Fruit fly (Drosophila melanogaster) whole organism, embryonic: ENCODE results near the gene Kaz-m1.

Experiments
- Ada2b ChIP-seq: fragments of 200-800 bp; sonication (Bioruptor generic); IDR thresholded peaks from 2 replicates; pipeline ENCODE4 v1.3.6; 2022; ENCODE audit warnings: missing biosample characterization, missing genetic modification characterization
- Blimp-1 ChIP-seq: fragments of 200-800 bp; sonication (Bioruptor generic); optimal IDR thresholded peaks from 3 replicates; lab custom pipeline; 2018; ENCODE audit warnings: missing biosample characterization, missing genetic modification characterization, mild to moderate bottlenecking, moderate library complexity, missing genetic modification reagents
- CG10654 ChIP-seq: fragments of 200-800 bp; sonication (Bioruptor generic); optimal IDR thresholded peaks from 2 replicates; lab custom pipeline; 2016; ENCODE audit warnings: missing biosample characterization, missing genetic modification characterization
- CG10959 ChIP-seq: fragments of 200-800 bp; sonication (Bioruptor generic); IDR thresholded peaks from 2 replicates; pipeline ENCODE4 v1.3.6; 2022; ENCODE audit warnings: missing biosample characterization, missing genetic modification characterization
- CG12104 ChIP-seq: fragments of 200-800 bp; sonication (Bioruptor generic); optimal IDR thresholded peaks from 3 replicates; lab custom pipeline; 2016; ENCODE audit warnings: missing biosample characterization, missing genetic modification characterization
- CG13123 ChIP-seq: fragments of 200-800 bp; sonication (Bioruptor generic); optimal IDR thresholded peaks from 2 replicates; lab custom pipeline; 2016; ENCODE audit warnings: missing biosample characterization, missing genetic modification characterization
- CG14441 ChIP-seq: fragments of 200-800 bp; sonication (Bioruptor generic); IDR thresholded peaks from 2 replicates; pipeline ENCODE4 v1.3.6; 2022; ENCODE audit warnings: missing biosample characterization, missing genetic modification characterization
- CG14860 ChIP-seq: fragments of 200-800 bp; sonication (Bioruptor generic); IDR thresholded peaks from 3 replicates; pipeline ENCODE4 v1.3.6; 2022; ENCODE audit warnings: missing biosample characterization, missing genetic modification characterization; ENCODE audit not compliant: partially characterized antibody
- CG1529 ChIP-seq: fragments of 200-800 bp; sonication (Bioruptor generic); optimal IDR thresholded peaks from 3 replicates; lab custom pipeline; 2018; ENCODE audit warnings: missing biosample characterization, missing genetic modification characterization
- CG17328 ChIP-seq: fragments of 200-800 bp; sonication (Bioruptor generic); IDR thresholded peaks from 2 replicates; pipeline ENCODE4 v1.3.6; 2022; ENCODE audit warnings: missing biosample characterization, missing genetic modification characterization
- CG2199 ChIP-seq: fragments of 200-800 bp; sonication (Bioruptor generic); IDR thresholded peaks from 3 replicates; pipeline ENCODE4 v1.3.6; 2022; ENCODE audit warnings: missing biosample characterization, missing genetic modification characterization
- CG32772 ChIP-seq: fragments of 200-800 bp; sonication (Bioruptor generic); IDR thresholded peaks from 2 replicates; pipeline ENCODE4 v1.3.6; 2022; ENCODE audit warnings: missing biosample characterization, missing genetic modification characterization
- CG34422 ChIP-seq: fragments of 200-800 bp; sonication (Bioruptor generic); IDR thresholded peaks from 3 replicates; pipeline ENCODE4 v1.3.6; 2022; ENCODE audit warnings: missing biosample characterization, missing genetic modification characterization
- CG4282 ChIP-seq: fragments of 200-800 bp; sonication (Bioruptor generic); optimal IDR thresholded peaks from 2 replicates; lab custom pipeline; 2016; ENCODE audit warnings: missing biosample characterization, missing genetic modification characterization
- CG6272 ChIP-seq: fragments of 200-800 bp; sonication (Bioruptor generic); IDR thresholded peaks from 2 replicates; pipeline ENCODE4 v1.3.6; 2022; ENCODE audit warnings: missing biosample characterization, missing genetic modification characterization
- CG6654 ChIP-seq: fragments of 200-800 bp; sonication (Bioruptor generic); optimal IDR thresholded peaks from 2 replicates; lab custom pipeline; 2017; ENCODE audit warnings: missing biosample characterization, mild to moderate bottlenecking, missing genetic modification characterization
- CG6683 ChIP-seq: fragments of 200-800 bp; sonication (Bioruptor generic); optimal IDR thresholded peaks from 2 replicates; lab custom pipeline; 2017; ENCODE audit warnings: missing biosample characterization, mild to moderate bottlenecking, missing genetic modification characterization, missing genetic modification reagents
- CG6791 ChIP-seq: fragments of 200-800 bp; sonication (Bioruptor generic); IDR thresholded peaks from 3 replicates; pipeline ENCODE4 v1.3.6; 2022; ENCODE audit warnings: missing biosample characterization, missing genetic modification characterization; ENCODE audit not compliant: partially characterized antibody
- CG7271 ChIP-seq: fragments of 200-800 bp; sonication (Bioruptor generic); optimal IDR thresholded peaks from 2 replicates; lab custom pipeline; 2018; ENCODE audit warnings: missing biosample characterization, mild to moderate bottlenecking, missing genetic modification characterization, moderate library complexity
- CG7963 ChIP-seq: fragments of 200-800 bp; sonication (Bioruptor generic); IDR thresholded peaks from 3 replicates; pipeline ENCODE4 v1.3.6; 2022; ENCODE audit warnings: missing biosample characterization, missing genetic modification characterization; ENCODE audit not compliant: partially characterized antibody
- CG8478 ChIP-seq: fragments of >200 bp; optimal IDR thresholded peaks from 2 replicates; lab custom pipeline; 2018
- CG8944 ChIP-seq: fragments of 200-800 bp; sonication (Bioruptor generic); optimal IDR thresholded peaks from 3 replicates; lab custom pipeline; 2016; ENCODE audit warnings: missing biosample characterization, missing genetic modification characterization
- CG9609 ChIP-seq: fragments of 200-800 bp; sonication (Bioruptor generic); optimal IDR thresholded peaks from 3 replicates; lab custom pipeline; 2016; ENCODE audit warnings: missing biosample characterization, missing genetic modification characterization
- CkIIα-i1 ChIP-seq: fragments of 200-800 bp; sonication (Bioruptor generic); IDR thresholded peaks from 2 replicates; pipeline ENCODE4 v1.3.6; 2022; ENCODE audit warnings: missing biosample characterization, missing genetic modification characterization
- HmgD ChIP-seq: fragments of 200-800 bp; sonication (Bioruptor generic); optimal IDR thresholded peaks from 3 replicates; lab custom pipeline; 2016; ENCODE audit warnings: missing biosample characterization, missing genetic modification characterization
- Nf-YC ChIP-seq: fragments of 200-800 bp; optimal IDR thresholded peaks from 3 replicates; lab custom pipeline; 2019; ENCODE audit warnings: missing biosample characterization, mild to moderate bottlenecking, missing genetic modification characterization, moderate library complexity
- Taf1 ChIP-seq: fragments of 200-800 bp; sonication (Bioruptor generic); IDR thresholded peaks from 2 replicates; pipeline ENCODE4 v1.3.6; 2022; ENCODE audit warnings: missing biosample characterization, missing genetic modification characterization
- Usf ChIP-seq: fragments of 200-800 bp; sonication (Bioruptor generic); optimal IDR thresholded peaks from 2 replicates; lab custom pipeline; 2017; ENCODE audit warnings: missing genotype, missing biosample characterization, missing genetic modification characterization
- Xrp1 ChIP-seq: fragments of 200-800 bp; sonication (Bioruptor generic); IDR thresholded peaks from 2 replicates; pipeline ENCODE4 v1.3.6; 2022; ENCODE audit warnings: missing biosample characterization, missing genetic modification characterization
- ab ChIP-seq: fragments of 200-800 bp; sonication (Bioruptor generic); optimal IDR thresholded peaks from 2 replicates; lab custom pipeline; 2016; ENCODE audit warnings: missing biosample characterization, missing genetic modification characterization
- amos ChIP-seq: fragments of 200-800 bp; sonication (Bioruptor generic); IDR thresholded peaks from 2 replicates; pipeline ENCODE4 v1.3.6; 2022; ENCODE audit warnings: missing biosample characterization, missing genetic modification characterization; ENCODE audit not compliant: partially characterized antibody
- br ChIP-seq: fragments of >200 bp; optimal IDR thresholded peaks from 2 replicates; lab custom pipeline; 2017
- chm ChIP-seq: fragments of 200-800 bp; sonication (Bioruptor generic); IDR thresholded peaks from 2 replicates; pipeline ENCODE4 v1.3.6; 2022; ENCODE audit warnings: missing biosample characterization, missing genetic modification characterization
- crp ChIP-seq, 2 experiments: fragments of 200-800 bp; sonication (Bioruptor generic); optimal IDR thresholded peaks; 2 replicates in 1 of 2; 3 replicates in 1 of 2; lab custom pipeline; 2017; ENCODE audit warnings: missing biosample characterization in 2 of 2, missing genetic modification characterization in 2 of 2, mild to moderate bottlenecking in 1 of 2, moderate library complexity in 1 of 2
- da ChIP-seq: fragments of 200-800 bp; sonication (Bioruptor generic); optimal IDR thresholded peaks from 2 replicates; lab custom pipeline; 2016; ENCODE audit warnings: missing biosample characterization, missing genetic modification characterization
- dysf ChIP-seq: fragments of 200-800 bp; sonication (Bioruptor generic); IDR thresholded peaks from 3 replicates; pipeline ENCODE4 v1.3.6; 2022; ENCODE audit warnings: missing biosample characterization, missing genetic modification characterization
- fd102C ChIP-seq: fragments of 200-800 bp; sonication (Bioruptor generic); optimal IDR thresholded peaks from 2 replicates; lab custom pipeline; 2018; ENCODE audit warnings: missing biosample characterization, mild to moderate bottlenecking, missing genetic modification characterization, moderate library complexity
- fu2 ChIP-seq: fragments of 200-800 bp; sonication (Bioruptor generic); optimal IDR thresholded peaks from 2 replicates; lab custom pipeline; 2016; ENCODE audit warnings: missing biosample characterization, missing genetic modification characterization
- gfzf ChIP-seq: fragments of 200-800 bp; sonication (Bioruptor generic); optimal IDR thresholded peaks from 2 replicates; lab custom pipeline; 2016; ENCODE audit warnings: missing biosample characterization, mild to moderate bottlenecking, missing genetic modification characterization, moderate library complexity
- maf-S ChIP-seq: fragments of 200-800 bp; sonication (Bioruptor generic); optimal IDR thresholded peaks from 2 replicates; lab custom pipeline; 2016; ENCODE audit warnings: missing biosample characterization, missing genetic modification characterization
- nau ChIP-seq: fragments of 200-800 bp; sonication (Bioruptor generic); optimal IDR thresholded peaks from 3 replicates; lab custom pipeline; 2017; ENCODE audit warnings: missing biosample characterization, mild to moderate bottlenecking, missing genetic modification characterization, missing genetic modification reagents
- p53 ChIP-seq: fragments of 200-800 bp; sonication (Bioruptor generic); optimal IDR thresholded peaks from 2 replicates; lab custom pipeline; 2016; ENCODE audit warnings: missing biosample characterization, missing genetic modification characterization
- slbo ChIP-seq: fragments of 200-800 bp; sonication (Bioruptor generic); IDR thresholded peaks from 2 replicates; pipeline ENCODE4 v1.3.6; 2022; ENCODE audit warnings: missing biosample characterization, missing genetic modification characterization
- stwl ChIP-seq: fragments of 200-800 bp; sonication (Bioruptor generic); optimal IDR thresholded peaks from 3 replicates; lab custom pipeline; 2018; ENCODE audit warnings: missing biosample characterization, mild to moderate bottlenecking, missing genetic modification characterization, moderate library complexity
- sug ChIP-seq: fragments of 200-800 bp; optimal IDR thresholded peaks from 2 replicates; lab custom pipeline; 2019; ENCODE audit warnings: missing biosample characterization, mild to moderate bottlenecking, missing genetic modification characterization, moderate library complexity
- tna ChIP-seq: fragments of 200-800 bp; sonication (Bioruptor generic); IDR thresholded peaks from 2 replicates; pipeline ENCODE4 v1.3.6; 2022; ENCODE audit warnings: missing biosample characterization, missing genetic modification characterization; ENCODE audit not compliant: partially characterized antibody
- twi ChIP-seq: fragments of 200-800 bp; optimal IDR thresholded peaks from 2 replicates; lab custom pipeline; 2019; ENCODE audit warnings: missing biosample characterization, mild to moderate bottlenecking, missing genetic modification characterization, moderate library complexity
- z ChIP-seq: fragments of 200-800 bp; sonication (Bioruptor generic); IDR thresholded peaks from 3 replicates; pipeline ENCODE4 v1.3.6; 2022; ENCODE audit warnings: missing biosample characterization, missing genetic modification characterization
- zen ChIP-seq: fragments of 200-800 bp; sonication (Bioruptor generic); optimal IDR thresholded peaks from 3 replicates; lab custom pipeline; 2018; ENCODE audit warnings: missing biosample characterization, mild to moderate bottlenecking, missing genetic modification characterization, moderate library complexity
- zfh1 ChIP-seq: fragments of 200-800 bp; sonication (Bioruptor generic); IDR thresholded peaks from 3 replicates; pipeline ENCODE4 v1.3.6; 2022; ENCODE audit warnings: missing biosample characterization, missing genetic modification characterization

The Kaz-m1 gene

DNA sequence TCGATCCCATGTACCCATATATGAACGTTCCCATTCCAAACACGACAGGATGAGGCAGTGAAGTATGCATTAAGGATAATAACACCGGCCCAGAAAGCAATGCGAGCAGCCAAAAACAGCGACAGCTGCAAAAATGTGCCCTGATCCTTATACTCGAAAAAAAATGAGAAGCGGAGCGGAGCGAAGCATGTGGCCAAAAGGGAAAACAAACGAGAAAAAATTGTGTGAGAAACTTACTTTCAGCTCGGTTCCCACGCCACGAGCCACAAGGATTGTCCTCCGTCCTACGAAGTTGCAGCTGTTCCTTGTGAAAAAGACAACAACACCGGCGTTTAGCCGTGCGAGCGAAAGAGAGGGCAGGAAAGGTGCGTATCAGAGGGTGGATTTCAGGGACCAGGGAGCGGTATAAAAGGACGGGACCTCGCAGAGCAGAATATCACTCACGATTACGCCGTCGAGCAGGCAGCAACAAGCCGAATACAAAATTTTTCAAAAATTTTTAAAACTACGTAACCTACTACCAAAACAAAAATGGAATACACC is 25.3 kb downstream of the Kaz-m1 start (continued):
- peak in 1 of 2 experiments; percentile 10 for TF ChIP-seq crp (GFP tag; optimal IDR thresholded peaks at IDR 0.05; lab: Kevin White, UChicago)
- TF ChIP-seq CG10654 (GFP tag; lab: Kevin White, UChicago), result no peak
- no peak for TF ChIP-seq CG1529 (GFP tag; lab: Kevin White, UChicago)
- no peak for TF ChIP-seq CG12104 (GFP tag; lab: Kevin White, UChicago)
- TF ChIP-seq CG7271 (tag; lab: Kevin White, UChicago), result no peak
- no peak for TF ChIP-seq sug (tag; lab: Kevin White, UChicago)
- TF ChIP-seq Usf, result no peak
- TF ChIP-seq slbo (GFP tag; lab: Robert Waterston, UW), result no peak
- no peak for TF ChIP-seq fu2 (GFP tag; lab: Kevin White, UChicago)
- TF ChIP-seq twi (tag; lab: Kevin White, UChicago), result peak; percentile 71
- TF ChIP-seq CG8478 (lab: Kevin White, UChicago), result no peak
- no peak for TF ChIP-seq CG34422 (GFP tag; lab: Robert Waterston, UW)
- no peak for TF ChIP-seq maf-S (GFP tag; lab: Kevin White, UChicago)
- TF ChIP-seq CG14441 (GFP tag; lab: Robert Waterston, UW), result no peak
- peak; percentile 91 for TF ChIP-seq da (GFP tag; lab: Kevin White, UChicago)
- no peak for TF ChIP-seq z (GFP tag; lab: Robert Waterston, UW)
- no peak for TF ChIP-seq ab (GFP tag; lab: Kevin White, UChicago)
- no peak for TF ChIP-seq CG9609 (GFP tag; lab: Kevin White, UChicago)
- TF ChIP-seq CG6654 (GFP tag; lab: Kevin White, UChicago), result no peak
- TF ChIP-seq Ada2b (GFP tag; lab: Robert Waterston, UW), result no peak
- TF ChIP-seq CkIIα-i1, result no peak
- TF ChIP-seq gfzf (GFP tag; lab: Kevin White, UChicago), result no peak
- no peak for TF ChIP-seq CG14860 (GFP tag; lab: Robert Waterston, UW)
- TF ChIP-seq chm, result no peak
- TF ChIP-seq fd102C, result no peak
- TF ChIP-seq CG6272, result no peak
- TF ChIP-seq CG10959 (GFP tag; lab: Robert Waterston, UW), result no peak
- TF ChIP-seq HmgD, result no peak
- TF ChIP-seq CG17328 (GFP tag; lab: Robert Waterston, UW), result no peak
- TF ChIP-seq br (lab: Kevin White, UChicago), result no peak
- TF ChIP-seq CG13123, result no peak
- no peak for TF ChIP-seq dysf (GFP tag; lab: Robert Waterston, UW)

dm6 chr3R:26041417-26042101 is 27.0 kb downstream of the Kaz-m1 start, which contains the start of gene gro:
Gene gro, plus strand, starts transcription at chr3R:26041736.
- 0 out of 2 replicates have a peak, but pooled peaks have one; percentile 50 for TF ChIP-seq Taf1 (GFP tag; lab: Robert Waterston, UW)
- TF ChIP-seq Blimp-1 (GFP tag; lab: Kevin White, UChicago), result peak; percentile 55
- peak; percentile 68 for TF ChIP-seq CG4282 (GFP tag; lab: Kevin White, UChicago)
- TF ChIP-seq CG6683 (GFP tag; lab: Kevin White, UChicago), result no peak
- peak; percentile 90 for TF ChIP-seq CG6791 (GFP tag; lab: Robert Waterston, UW)
- TF ChIP-seq CG8944 (GFP tag; lab: Kevin White, UChicago), result peak; percentile 70
- peak; percentile 76 for TF ChIP-seq Xrp1 (GFP tag; lab: Robert Waterston, UW)
- TF ChIP-seq Nf-YC (tag; lab: Kevin White, UChicago), result peak; percentile 31
- peak; percentile 77 for TF ChIP-seq tna
- peak; percentile 72 for TF ChIP-seq zen
- TF ChIP-seq amos (GFP tag; lab: Robert Waterston, UW), result peak; percentile 80
- TF ChIP-seq CG2199 (GFP tag; lab: Robert Waterston, UW), result 0 out of 3 replicates have a peak, but pooled peaks have one; percentile 29
- TF ChIP-seq stwl (tag; lab: Kevin White, UChicago), result peak; percentile 98
- TF ChIP-seq maf-S (GFP tag; lab: Kevin White, UChicago), result peak; percentile 83
- TF ChIP-seq p53, result peak; percentile 68
- TF ChIP-seq CG32772 (GFP tag; lab: Robert Waterston, UW), result peak; percentile 44; the same call in 1 of the 2 replicates
- TF ChIP-seq nau (GFP tag; lab: Kevin White, UChicago), result no peak
- peak; percentile 66; the same call in 2 of the 3 replicates for TF ChIP-seq zfh1
- TF ChIP-seq sug (tag; lab: Kevin White, UChicago), result peak; percentile 57
- peak; percentile 82 for TF ChIP-seq CG7963
- TF ChIP-seq gfzf (GFP tag; lab: Kevin White, UChicago), result peak; percentile 40
